Worm (Caenorhabditis elegans) whole organism, L3 larva: ENCODE data around the gene lron-14.

Experiments
- R02D3.7 ChIP-seq: fragments of 150-350 bp; optimal IDR thresholded peaks from 2 replicates; lab custom pipeline; 2014; ENCODE audit warnings: missing biosample characterization, missing genetic modification characterization
- ZK546.5 ChIP-seq: sonication (generic microtip); optimal IDR thresholded peaks from 2 replicates; lab custom pipeline; 2017; ENCODE audit warnings: missing biosample characterization, missing genetic modification characterization
- aly-2 ChIP-seq: fragments of 150-350 bp; optimal IDR thresholded peaks from 2 replicates; lab custom pipeline; 2014; ENCODE audit warnings: missing biosample characterization, missing genetic modification characterization
- ama-1 ChIP-seq: fragments of 150-350 bp; optimal IDR thresholded peaks from 2 replicates; lab custom pipeline; 2018
- ceh-16 ChIP-seq: sonication (generic microtip); optimal IDR thresholded peaks from 2 replicates; lab custom pipeline; 2017; ENCODE audit warnings: missing biosample characterization, missing genetic modification characterization
- ceh-28 ChIP-seq: fragments of 150-350 bp; optimal IDR thresholded peaks from 2 replicates; lab custom pipeline; 2014; ENCODE audit warnings: missing biosample characterization, missing genetic modification reagents, missing genetic modification characterization
- ceh-82 ChIP-seq: fragments of 150-350 bp; optimal IDR thresholded peaks from 2 replicates; lab custom pipeline; 2014; ENCODE audit warnings: missing biosample characterization, missing genetic modification characterization
- ceh-9 ChIP-seq: sonication (generic microtip); optimal IDR thresholded peaks from 2 replicates; lab custom pipeline; 2018; ENCODE audit warnings: missing biosample characterization, missing genetic modification characterization
- daf-12 ChIP-seq: fragments of 150-350 bp; optimal IDR thresholded peaks from 2 replicates; lab custom pipeline; 2014; ENCODE audit warnings: missing biosample characterization, missing genetic modification reagents, missing genetic modification characterization
- egl-5 ChIP-seq: fragments of 150-350 bp; optimal IDR thresholded peaks from 2 replicates; lab custom pipeline; 2017; ENCODE audit warnings: missing biosample characterization, missing genetic modification reagents, missing genetic modification characterization, inconsistent platforms
- elt-1 ChIP-seq: fragments of 150-350 bp; optimal IDR thresholded peaks from 2 replicates; lab custom pipeline; 2014; ENCODE audit warnings: missing biosample characterization, missing genetic modification characterization
- elt-2 ChIP-seq: sonication (generic microtip); optimal IDR thresholded peaks from 2 replicates; lab custom pipeline; 2016; ENCODE audit warnings: missing genetic modification reagents, mild to moderate bottlenecking, missing genetic modification characterization, missing compliant biosample characterization
- elt-3 ChIP-seq, 3 experiments: fragments of 150-350 bp in 1 of 3; sonication (generic microtip) in 2 of 3; optimal IDR thresholded peaks; 2 replicates in 2 of 3; 4 replicates in 1 of 3; lab custom pipeline; 2014 to 2017; ENCODE audit warnings: missing biosample characterization in 3 of 3, missing genetic modification characterization in 3 of 3
- eor-1 ChIP-seq, 2 experiments: fragments of 150-350 bp; optimal IDR thresholded peaks; 2 replicates each; lab custom pipeline; 2014 to 2018; ENCODE audit warnings: missing biosample characterization in 2 of 2, missing genetic modification characterization in 2 of 2
- fkh-10 ChIP-seq: sonication (generic microtip); optimal IDR thresholded peaks from 2 replicates; lab custom pipeline; 2017; ENCODE audit warnings: missing biosample characterization, missing genetic modification reagents, missing genetic modification characterization
- fkh-2 ChIP-seq: fragments of 150-350 bp; optimal IDR thresholded peaks from 2 replicates; lab custom pipeline; 2014; ENCODE audit warnings: missing biosample characterization, missing genetic modification reagents, missing genetic modification characterization
- fos-1 ChIP-seq: fragments of 150-350 bp; optimal IDR thresholded peaks from 2 replicates; lab custom pipeline; 2014; ENCODE audit warnings: missing biosample characterization, missing genetic modification characterization
- hmg-11 ChIP-seq: sonication (generic microtip); optimal IDR thresholded peaks from 2 replicates; lab custom pipeline; 2016; ENCODE audit warnings: missing genetic modification characterization, missing compliant biosample characterization
- jun-1 ChIP-seq: fragments of 150-350 bp; optimal IDR thresholded peaks from 2 replicates; lab custom pipeline; 2014; ENCODE audit warnings: missing biosample characterization, missing genetic modification reagents, missing genetic modification characterization
- lin-15B ChIP-seq: fragments of 150-350 bp; optimal IDR thresholded peaks from 2 replicates; lab custom pipeline; 2014; ENCODE audit warnings: missing biosample characterization, missing genetic modification characterization
- lin-39 ChIP-seq: fragments of 150-350 bp; optimal IDR thresholded peaks from 2 replicates; lab custom pipeline; 2018; ENCODE audit warnings: missing biosample characterization, missing genetic modification reagents, missing genetic modification characterization
- lsy-12 ChIP-seq: sonication (generic microtip); optimal IDR thresholded peaks from 2 replicates; lab custom pipeline; 2016; ENCODE audit warnings: mild to moderate bottlenecking, missing genetic modification characterization, missing compliant biosample characterization
- mdl-1 ChIP-seq: fragments of 150-350 bp; optimal IDR thresholded peaks from 2 replicates; lab custom pipeline; 2014; ENCODE audit warnings: missing biosample characterization, missing genetic modification characterization
- nfya-1 ChIP-seq: sonication (generic microtip); optimal IDR thresholded peaks from 2 replicates; lab custom pipeline; 2017; ENCODE audit warnings: missing genetic modification characterization, mild to moderate bottlenecking, missing compliant biosample characterization, antibody characterized with exemption, moderate library complexity; ENCODE audit not compliant: insufficient read depth
- nhr-23 ChIP-seq: fragments of 150-350 bp; optimal IDR thresholded peaks from 2 replicates; lab custom pipeline; 2014; ENCODE audit warnings: missing biosample characterization, missing genetic modification reagents, missing genetic modification characterization
- nhr-237 ChIP-seq: fragments of 150-350 bp; optimal IDR thresholded peaks from 2 replicates; lab custom pipeline; 2014; ENCODE audit warnings: missing biosample characterization, missing genetic modification characterization
- nhr-25 ChIP-seq: sonication (generic microtip); optimal IDR thresholded peaks from 2 replicates; lab custom pipeline; 2017; ENCODE audit warnings: missing biosample characterization, missing genetic modification characterization
- nhr-28 ChIP-seq: fragments of 150-350 bp; optimal IDR thresholded peaks from 2 replicates; lab custom pipeline; 2014; ENCODE audit warnings: missing biosample characterization, missing genetic modification characterization
- nhr-43 ChIP-seq: sonication (generic microtip); optimal IDR thresholded peaks from 2 replicates; lab custom pipeline; 2016; ENCODE audit warnings: mild to moderate bottlenecking, missing genetic modification characterization, missing compliant biosample characterization; ENCODE audit not compliant: poor library complexity, severe bottlenecking
- nhr-67 ChIP-seq: fragments of 150-350 bp; optimal IDR thresholded peaks from 2 replicates; lab custom pipeline; 2014; ENCODE audit warnings: missing biosample characterization, missing genetic modification characterization
- nhr-76 ChIP-seq: fragments of 150-350 bp; sonication (generic microtip); optimal IDR thresholded peaks from 5 replicates; lab custom pipeline; 2014; ENCODE audit warnings: missing biosample characterization, missing genetic modification characterization
- pha-4 ChIP-seq: fragments of 150-350 bp; optimal IDR thresholded peaks from 2 replicates; lab custom pipeline; 2014; ENCODE audit warnings: missing biosample characterization, missing genetic modification reagents, missing genetic modification characterization
- pqm-1 ChIP-seq: fragments of 150-350 bp; optimal IDR thresholded peaks from 2 replicates; lab custom pipeline; 2017; ENCODE audit warnings: missing biosample characterization, missing genetic modification characterization, inconsistent platforms
- skn-1 ChIP-seq: fragments of 150-350 bp; optimal IDR thresholded peaks from 2 replicates; lab custom pipeline; 2014; ENCODE audit warnings: missing biosample characterization, missing genetic modification characterization
- snpc-4 ChIP-seq: fragments of 150-350 bp; optimal IDR thresholded peaks from 2 replicates; lab custom pipeline; 2014; ENCODE audit warnings: missing biosample characterization, missing genetic modification characterization
- tbx-2 ChIP-seq: sonication (generic microtip); optimal IDR thresholded peaks from 2 replicates; lab custom pipeline; 2016; ENCODE audit warnings: mild to moderate bottlenecking, missing genetic modification characterization, missing compliant biosample characterization
- unc-39 ChIP-seq: sonication (generic microtip); optimal IDR thresholded peaks from 4 replicates; lab custom pipeline; 2017; ENCODE audit warnings: missing biosample characterization, missing genetic modification characterization
- unc-62 ChIP-seq: fragments of 150-350 bp; sonication (generic microtip); optimal IDR thresholded peaks from 4 replicates; lab custom pipeline; 2014; ENCODE audit warnings: missing biosample characterization, missing genetic modification reagents, missing genetic modification characterization
- zag-1 ChIP-seq: fragments of 150-350 bp; optimal IDR thresholded peaks from 2 replicates; lab custom pipeline; 2014; ENCODE audit warnings: missing biosample characterization, missing genetic modification characterization
- ztf-11 ChIP-seq: fragments of 150-350 bp; optimal IDR thresholded peaks from 2 replicates; lab custom pipeline; 2014; ENCODE audit warnings: missing biosample characterization, missing genetic modification characterization
- ztf-4 ChIP-seq: fragments of 150-350 bp; optimal IDR thresholded peaks from 2 replicates; lab custom pipeline; 2014; ENCODE audit warnings: missing biosample characterization, missing genetic modification characterization

Gene lron-14

ce11 chrIV:9512836-9513235 is 53.6 kb downstream of the lron-14 start, which contains the start of gene C33A12.3:
TSS of gene C33A12.3 (minus strand) at chrIV:9513002.
- TF ChIP-seq nhr-25 (tag; lab: Kevin White, UChicago), result no peak
- TF ChIP-seq ceh-28 (tag; lab: Kevin White, UChicago), result no peak
- TF ChIP-seq fos-1, result no peak
- TF ChIP-seq ceh-16 (tag; lab: Kevin White, UChicago), result no peak
- TF ChIP-seq eor-1 (tag; optimal IDR thresholded peaks at IDR 0.05; lab: Kevin White, UChicago), result no peak
- TF ChIP-seq pha-4, result no peak
- TF ChIP-seq fkh-2 (tag; lab: Kevin White, UChicago), result no peak
- no peak for TF ChIP-seq daf-12
- no peak for TF ChIP-seq nhr-76 (tag; lab: Kevin White, UChicago)

- TF ChIP-seq egl-5 (tag; lab: Kevin White, UChicago) (no peak), skn-1 (no peak), nhr-237 (no peak), nhr-67 (tag; lab: Kevin White, UChicago) (no peak), nhr-23 (tag; lab: Kevin White, UChicago) (no peak), elt-2 (tag; lab: Kevin White, UChicago) (peak; percentile 43), ztf-4 (tag; lab: Kevin White, UChicago) (no peak), hmg-11 (tag; lab: Kevin White, UChicago) (no peak), fkh-2 (tag; lab: Kevin White, UChicago) (no peak), snpc-4 (tag; lab: Kevin White, UChicago) (peak; percentile 67), unc-39 (no peak), ceh-82 (tag; lab: Kevin White, UChicago) (no peak), pqm-1 (tag; lab: Kevin White, UChicago) (peak; percentile 40), mdl-1 (tag; lab: Kevin White, UChicago) (no peak), pha-4 (peak; percentile 23)
Observed at ce11 chrIV:9511640-9512039, 54.8 kb downstream of the lron-14 start.

- peak; percentile 51 for TF ChIP-seq zag-1 (tag; lab: Kevin White, UChicago)
- peak; percentile 72 for TF ChIP-seq R02D3.7
- TF ChIP-seq ceh-9 (tag; lab: Kevin White, UChicago), result no peak
- peak; percentile 64 for TF ChIP-seq nhr-43
- TF ChIP-seq nhr-76 (tag; lab: Kevin White, UChicago), result peak; percentile 55
- TF ChIP-seq fkh-10, result peak; percentile 32
- peak; percentile 41 for TF ChIP-seq lin-15B
- peak; percentile 99 for TF ChIP-seq snpc-4 (tag; lab: Kevin White, UChicago)
- TF ChIP-seq fos-1, result peak; percentile 1
- no peak for TF ChIP-seq elt-1 (tag; lab: Kevin White, UChicago)
- no peak for TF ChIP-seq elt-3 (tag; optimal IDR thresholded peaks at IDR 0.05; lab: Kevin White, UChicago)
- TF ChIP-seq nhr-67 (tag; lab: Kevin White, UChicago), result no peak
- TF ChIP-seq jun-1 (tag; lab: Kevin White, UChicago), result peak; percentile 28
- TF ChIP-seq lsy-12 (tag; lab: Kevin White, UChicago), result peak; percentile 83
- no peak for TF ChIP-seq ZK546.5 (tag; lab: Kevin White, UChicago)
- TF ChIP-seq nhr-237, result no peak
- TF ChIP-seq lin-39 (tag; lab: Kevin White, UChicago), result peak; percentile 37
- peak; percentile 59 for TF ChIP-seq egl-5 (tag; lab: Kevin White, UChicago)
- peak; percentile 0 for TF ChIP-seq pqm-1 (tag; lab: Kevin White, UChicago)
- peak; percentile 59 for TF ChIP-seq ceh-28 (tag; lab: Kevin White, UChicago)
- TF ChIP-seq nhr-25 (tag; lab: Kevin White, UChicago), result peak; percentile 92
- peak; percentile 59 for TF ChIP-seq nhr-28 (tag; lab: Kevin White, UChicago)
- peak; percentile 90 for TF ChIP-seq nfya-1
- TF ChIP-seq daf-12, result peak; percentile 49
- TF ChIP-seq ztf-11 (tag; lab: Kevin White, UChicago), result no peak
- TF ChIP-seq pha-4, result peak; percentile 43
- TF ChIP-seq hmg-11 (tag; lab: Kevin White, UChicago), result peak; percentile 88
- no peak for TF ChIP-seq skn-1
- TF ChIP-seq aly-2 (tag; lab: Kevin White, UChicago), result no peak
- peak; percentile 47 for TF ChIP-seq mdl-1 (tag; lab: Kevin White, UChicago)
- peak; percentile 94 for TF ChIP-seq ama-1 (lab: Kevin White, UChicago)
- peak; percentile 76 for TF ChIP-seq ceh-82 (tag; lab: Kevin White, UChicago)
- TF ChIP-seq tbx-2, result peak; percentile 68
- peak; percentile 20 for TF ChIP-seq unc-62 (GFP tag; lab: Kevin White, UChicago)
- TF ChIP-seq nhr-23 (tag; lab: Kevin White, UChicago), result peak; percentile 73
Observed at ce11 chrIV:9511221-9511638, 55.2 kb downstream of the lron-14 start.
